Worm (Caenorhabditis elegans) whole organism, L1 larva: ENCODE results near the gene C01B10.3.
"Not testable (repeated sequence)": the region's sequence is repeated elsewhere in the genome, so short reads cannot be mapped to it uniquely, and the experiment has no call there.

Experiments
- C16A3.4 ChIP-seq: fragments of 150-350 bp; optimal IDR thresholded peaks from 2 replicates; lab custom pipeline; 2014; ENCODE audit warnings: missing biosample characterization, missing genetic modification characterization
- ceh-82 ChIP-seq, 3 experiments: fragments of 150-350 bp in 1 of 3; sonication (generic microtip) in 2 of 3; optimal IDR thresholded peaks; 2 replicates each; lab custom pipeline; 2014 to 2017; ENCODE audit warnings: missing biosample characterization in 3 of 3, missing genetic modification characterization in 3 of 3
- dsc-1 ChIP-seq: sonication (generic microtip); optimal IDR thresholded peaks from 2 replicates; lab custom pipeline; 2016; ENCODE audit warnings: mild to moderate bottlenecking, missing genetic modification characterization, missing compliant biosample characterization
- efl-1 ChIP-seq, 4 experiments: fragments of 150-350 bp; optimal IDR thresholded peaks in 3 of 4; peaks in 1 of 4; 1 replicate in 1 of 4; 2 replicates in 3 of 4; lab custom pipeline; 2014; ENCODE audit warnings: missing biosample characterization in 2 of 4, missing genetic modification characterization in 2 of 4, missing genetic modification reagents in 2 of 4
- efl-3 ChIP-seq: fragments of 200-800 bp; sonication (Bioruptor generic); optimal IDR thresholded peaks from 2 replicates; lab custom pipeline; 2018; ENCODE audit warnings: mild to moderate bottlenecking, missing genetic modification characterization, missing compliant biosample characterization
- elt-2 ChIP-seq: sonication (generic microtip); optimal IDR thresholded peaks from 2 replicates; lab custom pipeline; 2016; ENCODE audit warnings: missing genetic modification characterization, mild to moderate bottlenecking, inconsistent platforms, missing compliant biosample characterization, missing genetic modification reagents
- fkh-4 ChIP-seq: sonication (generic microtip); optimal IDR thresholded peaks from 2 replicates; lab custom pipeline; 2016; ENCODE audit warnings: missing compliant biosample characterization, missing genetic modification characterization, borderline replicate concordance
- fkh-8 ChIP-seq: sonication (generic microtip); optimal IDR thresholded peaks from 2 replicates; lab custom pipeline; 2016; ENCODE audit warnings: mild to moderate bottlenecking, missing genetic modification characterization, missing compliant biosample characterization
- fos-1 ChIP-seq: fragments of 150-350 bp; optimal IDR thresholded peaks from 2 replicates; lab custom pipeline; 2014; ENCODE audit warnings: missing biosample characterization, missing genetic modification characterization
- hlh-4 ChIP-seq: sonication (generic microtip); optimal IDR thresholded peaks from 2 replicates; lab custom pipeline; 2016; ENCODE audit warnings: mild to moderate bottlenecking, missing genetic modification characterization, missing compliant biosample characterization
- jun-1 ChIP-seq: fragments of 150-350 bp; optimal IDR thresholded peaks from 2 replicates; lab custom pipeline; 2014; ENCODE audit warnings: missing biosample characterization, missing genetic modification reagents, missing genetic modification characterization
- lin-13 ChIP-seq: fragments of 150-350 bp; optimal IDR thresholded peaks from 2 replicates; lab custom pipeline; 2014; ENCODE audit warnings: missing biosample characterization, missing genetic modification reagents, missing genetic modification characterization
- lsy-2 ChIP-seq, 2 experiments: fragments of 150-350 bp; optimal IDR thresholded peaks; 2 replicates each; lab custom pipeline; 2014; ENCODE audit warnings: missing biosample characterization in 2 of 2, missing genetic modification characterization in 2 of 2
- mdl-1 ChIP-seq, 2 experiments: fragments of 150-350 bp; optimal IDR thresholded peaks; 2 replicates each; lab custom pipeline; 2014 to 2017; ENCODE audit warnings: missing biosample characterization in 2 of 2, missing genetic modification characterization in 2 of 2, inconsistent platforms in 1 of 2
- mep-1 ChIP-seq: fragments of 150-350 bp; optimal IDR thresholded peaks from 2 replicates; lab custom pipeline; 2014; ENCODE audit warnings: missing biosample characterization, missing genetic modification characterization
- nhr-19 ChIP-seq: fragments of 200-800 bp; sonication (Bioruptor generic); conservative IDR thresholded peaks from 2 replicates; pipeline ENCODE4 v1.3.6; 2022; ENCODE audit warnings: missing genetic modification characterization, missing compliant biosample characterization
- nhr-76 ChIP-seq: sonication (generic microtip); optimal IDR thresholded peaks from 2 replicates; lab custom pipeline; 2017; ENCODE audit warnings: missing biosample characterization, missing genetic modification characterization
- nhr-77 ChIP-seq: fragments of 150-350 bp; optimal IDR thresholded peaks from 2 replicates; lab custom pipeline; 2014; ENCODE audit warnings: missing biosample characterization, missing genetic modification characterization
- nhr-85 ChIP-seq: sonication (generic microtip); peaks from one replicate; lab custom pipeline; 2016; ENCODE audit warnings: missing genetic modification characterization, inconsistent platforms, missing compliant biosample characterization
- nhr-90 ChIP-seq: sonication (generic microtip); optimal IDR thresholded peaks from 2 replicates; lab custom pipeline; 2016; ENCODE audit warnings: mild to moderate bottlenecking, missing genetic modification characterization, missing compliant biosample characterization; ENCODE audit not compliant: poor library complexity
- pag-3 ChIP-seq: sonication (generic microtip); optimal IDR thresholded peaks from 2 replicates; lab custom pipeline; 2017; ENCODE audit warnings: missing genetic modification characterization, mild to moderate bottlenecking, missing compliant biosample characterization, antibody characterized with exemption, borderline replicate concordance; ENCODE audit not compliant: insufficient read depth
- swsn-7 ChIP-seq: sonication (generic microtip); optimal IDR thresholded peaks from 2 replicates; lab custom pipeline; 2016; ENCODE audit warnings: missing genetic modification characterization, missing compliant biosample characterization
- tbx-2 ChIP-seq: sonication (generic microtip); optimal IDR thresholded peaks from 2 replicates; lab custom pipeline; 2016; ENCODE audit warnings: missing genetic modification characterization, missing compliant biosample characterization
- unc-130 ChIP-seq: fragments of 150-350 bp; optimal IDR thresholded peaks from 2 replicates; lab custom pipeline; 2017; ENCODE audit warnings: missing biosample characterization, missing genetic modification characterization, inconsistent platforms
- unc-62 ChIP-seq: fragments of 150-350 bp; optimal IDR thresholded peaks from 2 replicates; lab custom pipeline; 2014; ENCODE audit warnings: missing biosample characterization, missing genetic modification reagents, missing genetic modification characterization
- zip-4 ChIP-seq: fragments of 200-800 bp; sonication (Bioruptor generic); optimal IDR thresholded peaks from 2 replicates; lab custom pipeline; 2018; ENCODE audit warnings: mild to moderate bottlenecking, missing genetic modification characterization, moderate library complexity, missing compliant biosample characterization
- ztf-11 ChIP-seq, 2 experiments: sonication (generic microtip); optimal IDR thresholded peaks; 2 replicates each; lab custom pipeline; 2016 to 2017; ENCODE audit warnings: missing genetic modification characterization in 2 of 2, missing biosample characterization in 1 of 2, missing compliant biosample characterization in 1 of 2

The C01B10.3 gene

DNA sequence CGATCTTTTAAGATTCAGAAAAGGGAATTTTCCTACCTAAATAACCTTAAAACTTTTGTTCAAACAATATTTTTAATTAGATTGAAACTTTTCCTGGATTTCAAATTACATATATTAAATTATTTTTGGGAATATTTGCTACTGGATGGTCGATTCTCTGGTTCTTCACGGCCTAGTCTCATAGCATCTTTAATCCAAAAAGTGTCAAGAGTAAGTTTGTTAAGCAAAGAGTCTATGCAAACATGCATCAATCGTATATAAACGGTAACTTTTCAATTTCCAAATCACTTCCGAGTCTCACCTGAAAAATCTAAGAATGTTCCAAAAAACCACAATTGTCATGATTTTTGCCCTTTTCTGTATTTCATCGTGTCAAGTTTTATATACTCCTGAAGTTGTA lies 23.2 kb downstream of the C01B10.3 start, which contains the start of gene nspb-4:
Gene nspb-4 (plus strand): TSS at position 301 of the 400 bp plus-strand sequence.
- TF ChIP-seq swsn-7 (tag; lab: Kevin White, UChicago); mdl-1 (tag; optimal IDR thresholded peaks at IDR 0.05; lab: Kevin White, UChicago); lin-13 (GFP tag; lab: Kevin White, UChicago): not testable (repeated sequence)
- TF ChIP-seq, all 84 proteins: peak for 0; not testable (repeated sequence) for 84

DNA sequence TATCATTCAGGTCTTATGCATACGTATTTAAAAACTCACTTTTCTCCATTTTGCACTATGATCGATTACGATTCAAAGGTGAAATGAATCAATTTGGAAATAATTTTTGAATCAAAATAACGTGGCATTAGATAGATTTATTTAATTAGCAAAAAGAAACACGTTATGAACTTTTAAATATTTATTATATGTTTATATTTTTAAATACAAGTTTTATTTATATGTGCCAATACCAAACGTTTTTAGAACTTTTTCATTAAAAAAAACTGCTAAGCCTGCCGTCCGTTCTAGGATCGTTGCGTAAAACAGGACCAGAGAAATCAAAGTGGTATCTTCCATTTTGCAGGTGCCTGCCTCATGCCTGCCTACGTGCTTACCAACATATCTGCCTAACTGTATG lies 23.9 kb downstream of the C01B10.3 start, which contains the start of gene F38A5.6:
Gene F38A5.6 (minus strand): TSS at position 101 of the 400 bp plus-strand sequence.
- TF ChIP-seq efl-1 (optimal IDR thresholded peaks at IDR 0.05; lab: Kevin White, UChicago) (no peak), efl-1 (GFP tag; optimal IDR thresholded peaks at IDR 0.05 in 1 of 2; lab: Kevin White, UChicago) (peak in 1 of 2 experiments; percentile 88), hlh-4 (tag; lab: Kevin White, UChicago) (no peak)

DNA sequence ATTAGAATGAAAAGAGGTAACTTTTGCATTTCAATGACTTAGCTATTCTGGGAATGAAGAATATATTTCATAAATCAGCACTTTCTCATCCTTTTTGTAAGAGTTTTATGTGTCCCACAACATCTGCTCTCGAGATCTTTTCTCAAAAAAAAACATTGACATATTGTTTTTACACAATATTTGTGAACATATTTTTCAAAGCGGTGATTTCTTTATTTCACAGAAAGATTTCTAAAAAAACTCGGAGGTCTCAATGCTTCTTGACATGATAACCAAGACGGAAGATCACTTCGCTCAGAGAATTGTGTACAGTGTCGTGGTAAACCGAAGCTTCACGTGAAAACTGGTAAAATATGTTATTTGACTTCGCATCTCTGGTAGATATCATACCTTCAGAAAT lies 25.2 kb downstream of the C01B10.3 start, which contains the start of gene F38A5.22:
Gene F38A5.22 (minus strand): TSS at position 29 of the 400 bp plus-strand sequence.
- TF ChIP-seq fkh-8 (no peak), nhr-77 (tag; lab: Kevin White, UChicago) (no peak), fos-1 (tag; lab: Kevin White, UChicago) (no peak), jun-1 (no peak), ceh-82 (tag; optimal IDR thresholded peaks at IDR 0.05; lab: Kevin White, UChicago) (no peak), tbx-2 (no peak), C16A3.4 (tag; lab: Kevin White, UChicago) (no peak), zip-4 (GFP tag; lab: Kevin White, UChicago) (no peak), nhr-90 (tag; lab: Kevin White, UChicago) (no peak), unc-130 (tag; lab: Kevin White, UChicago) (no peak), fkh-4 (tag; lab: Kevin White, UChicago) (no peak), nhr-85 (tag; lab: Kevin White, UChicago) (no peak), efl-1 (optimal IDR thresholded peaks at IDR 0.05; lab: Kevin White, UChicago) (no peak), efl-1 (GFP tag; optimal IDR thresholded peaks at IDR 0.05 in 1 of 2; lab: Kevin White, UChicago) (no peak), lsy-2 (tag; optimal IDR thresholded peaks at IDR 0.05; lab: Kevin White, UChicago) (no peak), mep-1 (tag; lab: Kevin White, UChicago) (no peak), nhr-76 (tag; lab: Kevin White, UChicago) (no peak)

DNA sequence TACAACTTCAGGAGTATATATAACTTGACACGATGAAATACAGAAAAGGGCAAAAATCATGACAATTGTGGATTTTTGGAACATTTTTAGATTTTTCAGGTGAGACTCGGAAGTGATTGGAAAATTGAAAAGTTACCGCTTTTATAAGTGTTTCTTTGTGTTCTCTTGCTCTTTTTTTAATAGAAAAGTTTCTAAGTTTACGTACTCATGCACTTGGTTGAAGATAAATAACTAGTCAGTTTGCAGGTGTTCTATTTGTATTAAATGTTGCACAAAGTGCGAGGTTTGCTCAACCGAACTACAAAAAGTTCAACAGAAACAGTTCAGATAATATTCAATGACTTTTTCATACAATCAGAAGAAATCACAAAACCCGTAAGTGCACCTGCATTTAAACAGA lies 26.3 kb downstream of the C01B10.3 start, which contains the start of gene nspb-3:
Gene nspb-3 (minus strand): TSS at position 101 of the 400 bp plus-strand sequence.
- TF ChIP-seq pag-3 (tag; lab: Kevin White, UChicago); efl-3 (GFP tag; lab: Kevin White, UChicago); nhr-85 (tag; lab: Kevin White, UChicago): not testable (repeated sequence)

DNA sequence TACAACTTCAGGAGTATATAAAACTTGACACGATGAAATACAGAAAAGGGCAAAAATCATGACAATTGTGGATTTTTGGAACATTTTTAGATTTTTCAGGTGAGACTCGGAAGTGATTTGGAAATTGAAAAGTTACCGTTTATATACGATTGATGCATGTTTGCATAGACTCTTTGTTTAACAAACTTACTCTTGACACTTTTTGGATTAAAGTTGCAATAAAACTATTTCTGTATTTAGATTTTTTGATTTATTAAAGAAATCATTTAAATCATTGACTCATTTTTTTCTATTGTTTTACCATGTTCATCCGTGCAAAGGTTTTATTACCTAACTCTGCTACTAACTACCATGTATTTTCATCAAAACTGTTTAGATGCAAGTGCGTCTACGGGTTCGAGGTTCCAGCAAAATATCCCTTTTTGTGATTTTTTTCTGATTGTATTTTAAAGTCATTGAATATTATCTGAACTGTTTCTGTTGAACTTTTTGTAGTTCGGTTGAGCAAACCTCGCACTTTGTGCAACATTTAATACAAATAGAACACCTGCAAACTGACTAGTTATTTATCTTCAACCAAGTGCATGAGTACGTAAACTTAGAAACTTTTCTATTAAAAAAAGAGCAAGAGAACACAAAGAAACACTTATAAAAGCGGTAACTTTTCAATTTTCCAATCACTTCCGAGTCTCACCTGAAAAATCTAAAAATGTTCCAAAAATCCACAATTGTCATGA lies 30.0 kb downstream of the C01B10.3 start, which contains the start of the genes nspb-1 and nspb-2:
Gene nspb-1 (minus strand): TSS at position 101 of the 737 bp plus-strand sequence.
Gene nspb-2 (plus strand): TSS at position 687 of the 737 bp plus-strand sequence.
- TF ChIP-seq unc-62 (GFP tag; lab: Kevin White, UChicago); C16A3.4 (tag; lab: Kevin White, UChicago); dsc-1 (tag; lab: Kevin White, UChicago): not testable (repeated sequence)

DNA sequence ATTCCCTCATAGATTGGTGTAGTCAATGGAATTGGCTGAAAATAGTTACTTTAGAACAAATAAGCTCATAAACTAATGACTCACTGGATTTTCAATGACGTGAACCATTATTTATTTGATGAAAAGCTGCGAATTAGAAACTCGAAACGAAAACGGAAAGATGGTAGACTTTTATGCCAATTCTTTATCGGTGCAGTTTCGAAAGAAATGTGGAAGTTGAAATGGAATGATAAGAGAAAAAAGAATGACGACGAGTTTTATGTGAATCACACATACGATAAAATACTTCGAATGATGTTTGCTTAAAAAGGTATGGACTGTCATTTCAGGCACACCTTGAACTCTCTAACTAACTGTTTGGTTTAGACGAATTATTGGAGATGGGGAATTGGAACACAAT lies 31.1 kb downstream of the C01B10.3 start, which contains the start of the genes lec-11 and irld-7:
Gene lec-11 (minus strand): TSS at position 126 of the 400 bp plus-strand sequence.
Gene irld-7 (plus strand): TSS at position 332 of the 400 bp plus-strand sequence.
- no peak for TF ChIP-seq nhr-19 (GFP tag; lab: Robert Waterston, UW)
- no peak for TF ChIP-seq jun-1
- TF ChIP-seq ztf-11 (tag; optimal IDR thresholded peaks at IDR 0.05; lab: Kevin White, UChicago) = no peak
- peak; percentile 46 for TF ChIP-seq elt-2
- no peak for TF ChIP-seq nhr-90 (tag; lab: Kevin White, UChicago)
